Fruit fly (Drosophila melanogaster): Measurements from ENCODE around the gene Pak.
A peak's percentile ranks its signal among the peaks of the same experiment; 100 is the strongest.

The Pak gene

DNA sequence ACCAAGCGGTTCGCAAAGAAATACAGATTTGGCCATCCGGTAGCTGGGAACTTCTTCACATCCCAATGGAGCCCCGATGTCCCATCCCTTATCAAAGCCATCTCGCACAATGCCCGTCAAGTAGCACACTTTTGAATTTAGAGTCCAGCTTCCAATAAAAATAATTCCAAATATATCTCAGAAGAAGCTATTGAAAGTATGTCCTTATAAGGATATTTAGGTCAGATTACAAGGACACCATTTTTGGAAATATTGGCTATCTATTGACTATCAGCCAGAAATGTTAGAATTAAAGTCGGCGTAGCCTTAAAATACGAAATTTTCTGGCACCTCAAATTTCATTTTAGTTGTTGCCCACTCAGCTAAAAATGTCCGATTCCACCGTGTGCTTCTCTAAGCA lies 8.0 kb upstream of the Pak start, which contains the start of gene CG10298:
Gene CG10298, plus strand, starts transcription at position 301 of the 400 bp plus-strand sequence.
- TF ChIP-seq Myc (optimal IDR thresholded peaks at IDR 0.05) (no peak), ttk (optimal IDR thresholded peaks at IDR 0.05) (no peak), insv (optimal IDR thresholded peaks at IDR 0.05) (no peak), h (optimal IDR thresholded peaks at IDR 0.05) (no peak), Sin3A (optimal IDR thresholded peaks at IDR 0.05) (no peak), psq (optimal IDR thresholded peaks at IDR 0.05) (no peak)

DNA sequence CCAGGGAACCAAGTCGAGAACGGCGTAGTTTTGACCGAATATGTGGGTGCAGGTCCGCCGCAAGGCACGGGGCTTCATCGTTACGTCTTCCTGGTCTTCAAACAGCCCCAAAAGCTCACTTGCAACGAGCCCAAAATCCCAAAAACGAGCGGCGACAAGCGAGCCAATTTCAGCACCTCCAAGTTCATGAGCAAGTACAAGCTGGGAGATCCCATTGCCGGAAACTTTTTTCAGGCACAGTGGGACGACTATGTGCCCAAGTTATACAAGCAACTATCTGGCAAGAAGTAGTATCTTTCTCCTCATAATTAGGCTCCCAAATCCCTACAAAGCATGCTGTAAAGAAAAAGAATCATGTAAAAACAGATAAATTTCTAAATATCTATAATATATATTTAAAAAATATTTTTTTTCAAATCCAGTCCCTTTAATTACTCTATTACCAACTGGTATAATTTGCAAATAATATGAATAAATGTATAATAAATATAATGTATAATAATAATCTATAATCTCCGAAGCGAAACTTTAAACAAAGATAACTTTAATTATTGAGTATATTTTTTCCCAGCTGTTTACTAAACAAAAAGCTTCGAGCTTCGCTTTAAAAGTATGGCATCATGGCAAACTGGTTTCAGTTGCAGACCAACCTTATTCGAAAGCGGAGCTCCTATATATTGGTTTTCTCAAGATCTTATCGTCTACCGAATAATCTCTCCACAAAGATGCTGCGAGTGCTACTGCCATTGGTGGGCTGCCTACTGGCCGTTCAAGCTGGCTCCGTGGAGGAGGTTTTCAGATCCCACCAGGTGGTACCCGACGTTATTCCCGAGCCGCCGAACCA lies 7.1 kb upstream of the Pak start, which contains the start of gene CG17919:
Gene CG17919, plus strand, starts transcription at position 634 of the 844 bp plus-strand sequence.
- no peak for TF ChIP-seq ttk (optimal IDR thresholded peaks at IDR 0.05)
- no peak for TF ChIP-seq insv (optimal IDR thresholded peaks at IDR 0.05)
- no peak for TF ChIP-seq h (optimal IDR thresholded peaks at IDR 0.05)
- TF ChIP-seq Myc (optimal IDR thresholded peaks at IDR 0.05), result no peak
- TF ChIP-seq psq (optimal IDR thresholded peaks at IDR 0.05), result no peak
- TF ChIP-seq Sin3A (optimal IDR thresholded peaks at IDR 0.05), result no peak

DNA sequence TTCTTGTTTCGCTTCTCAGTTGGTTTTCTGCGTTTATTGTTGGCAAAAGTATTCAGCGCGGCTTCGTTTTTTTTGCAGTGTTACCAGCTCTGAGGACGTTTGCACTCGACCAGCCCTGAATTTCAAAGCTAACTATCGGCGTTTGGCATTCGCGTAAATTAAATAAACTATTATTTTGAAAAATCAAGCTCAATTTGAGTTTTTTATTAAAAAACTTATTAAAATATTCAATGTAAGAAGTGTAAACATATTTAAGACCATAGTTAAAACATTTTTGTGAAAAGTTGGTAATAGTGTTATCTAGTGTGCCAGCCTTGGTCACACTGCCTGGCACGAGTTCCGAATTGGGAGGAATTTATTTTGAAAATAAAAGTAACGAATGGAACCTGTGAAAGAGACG lies 4.9 kb upstream of the Pak start, which contains the start of the genes SmD2 and CG18048:
Gene SmD2, minus strand, starts transcription at position 98 of the 400 bp plus-strand sequence.
Gene CG18048, plus strand, starts transcription at position 298 of the 400 bp plus-strand sequence.
- TF ChIP-seq insv (optimal IDR thresholded peaks at IDR 0.05), result no peak
- no peak for TF ChIP-seq ttk (optimal IDR thresholded peaks at IDR 0.05)
- no peak for TF ChIP-seq Myc (optimal IDR thresholded peaks at IDR 0.05)
- no peak for TF ChIP-seq h (optimal IDR thresholded peaks at IDR 0.05)
- no peak for TF ChIP-seq psq (optimal IDR thresholded peaks at IDR 0.05)
- no peak for TF ChIP-seq Sin3A (optimal IDR thresholded peaks at IDR 0.05)

DNA sequence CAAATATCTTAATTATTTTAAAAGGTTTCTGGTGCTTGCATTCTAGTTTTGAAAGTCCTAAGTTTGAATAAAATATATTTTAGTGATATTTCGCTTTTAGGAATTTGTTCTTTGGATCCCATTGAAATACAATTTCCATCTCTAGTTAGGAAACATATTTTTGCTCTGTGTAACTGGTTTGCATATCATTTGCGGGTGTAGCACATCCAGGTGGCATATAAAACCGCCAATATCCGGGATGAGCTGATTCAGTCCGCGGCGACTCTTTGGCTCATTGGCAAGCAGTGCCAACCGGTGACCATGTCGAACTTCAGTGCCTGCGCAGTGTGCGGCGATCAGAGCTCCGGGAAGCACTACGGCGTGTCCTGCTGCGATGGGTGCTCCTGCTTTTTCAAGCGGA lies 1.8 kb upstream of the Pak start, which contains the start of gene Hr83:
Gene Hr83, plus strand, starts transcription at position 301 of the 400 bp plus-strand sequence.
- TF ChIP-seq Sin3A (optimal IDR thresholded peaks at IDR 0.05), result no peak
- no peak for TF ChIP-seq Myc (optimal IDR thresholded peaks at IDR 0.05)
- no peak for TF ChIP-seq h (optimal IDR thresholded peaks at IDR 0.05)
- no peak for TF ChIP-seq psq (optimal IDR thresholded peaks at IDR 0.05)
- no peak for TF ChIP-seq insv (optimal IDR thresholded peaks at IDR 0.05)
- no peak for TF ChIP-seq ttk (optimal IDR thresholded peaks at IDR 0.05)

DNA sequence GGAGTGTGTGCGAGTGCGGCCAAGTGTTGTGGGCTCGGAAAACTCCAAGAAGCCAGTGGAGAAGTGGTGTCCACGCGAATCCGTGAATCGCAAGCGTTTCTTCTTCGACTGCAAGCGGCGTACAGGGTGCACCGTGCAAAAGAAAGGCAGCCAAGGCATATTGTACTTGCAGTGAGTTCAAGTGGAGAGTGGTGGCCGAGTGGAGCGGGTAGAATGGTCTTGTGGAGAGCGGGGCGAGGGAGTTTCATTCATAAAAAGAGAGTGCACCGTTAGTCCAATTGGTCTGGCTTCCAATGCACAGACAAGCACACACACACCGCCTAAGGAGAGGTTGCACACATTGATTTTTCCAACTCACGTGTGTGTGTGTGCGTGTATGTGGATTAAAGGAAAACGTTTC lies 485 bp downstream of the Pak start:
- TF ChIP-seq Myc (optimal IDR thresholded peaks at IDR 0.05) (no peak), psq (optimal IDR thresholded peaks at IDR 0.05) (no peak), Sin3A (optimal IDR thresholded peaks at IDR 0.05) (no peak), h (optimal IDR thresholded peaks at IDR 0.05) (no peak), insv (optimal IDR thresholded peaks at IDR 0.05) (no peak), ttk (optimal IDR thresholded peaks at IDR 0.05) (no peak)

DNA sequence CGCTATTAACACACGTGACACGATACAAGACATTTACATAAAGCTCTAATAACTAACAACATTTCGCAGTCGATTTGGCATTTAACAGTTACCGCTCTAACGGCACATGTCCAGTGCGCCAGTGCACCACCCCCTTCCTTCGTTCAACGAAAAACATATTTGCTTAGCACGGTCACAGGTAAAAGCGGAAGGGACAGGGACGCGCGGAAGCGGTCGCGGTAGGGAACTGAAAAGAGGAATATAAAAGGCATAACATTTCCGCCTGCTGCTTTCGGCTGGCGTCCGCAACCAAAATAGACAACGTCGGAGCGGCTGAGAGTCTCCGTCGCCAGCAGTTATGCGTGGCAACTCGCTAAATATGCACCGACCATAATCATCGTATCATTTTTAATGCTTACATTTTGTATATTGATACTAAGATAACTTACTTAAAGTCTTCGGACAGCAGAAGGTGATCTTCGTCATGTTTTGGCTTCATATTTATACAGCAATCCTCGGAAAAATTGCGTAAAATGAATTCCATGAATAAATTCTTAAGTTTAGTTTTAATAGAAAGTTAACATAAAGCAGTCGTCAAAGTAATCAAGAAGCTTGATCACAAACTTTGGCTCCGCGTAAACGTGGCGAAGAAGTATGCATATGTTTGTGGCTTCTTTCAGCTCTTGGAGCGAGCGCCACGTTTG lies 1.1 kb downstream of the Pak start:
- TF ChIP-seq ttk (optimal IDR thresholded peaks at IDR 0.05), result no peak
- no peak for TF ChIP-seq Sin3A (optimal IDR thresholded peaks at IDR 0.05)
- TF ChIP-seq Myc (optimal IDR thresholded peaks at IDR 0.05), result no peak
- no peak for TF ChIP-seq h (optimal IDR thresholded peaks at IDR 0.05)
- no peak for TF ChIP-seq psq (optimal IDR thresholded peaks at IDR 0.05)
- TF ChIP-seq insv (optimal IDR thresholded peaks at IDR 0.05), result no peak

DNA sequence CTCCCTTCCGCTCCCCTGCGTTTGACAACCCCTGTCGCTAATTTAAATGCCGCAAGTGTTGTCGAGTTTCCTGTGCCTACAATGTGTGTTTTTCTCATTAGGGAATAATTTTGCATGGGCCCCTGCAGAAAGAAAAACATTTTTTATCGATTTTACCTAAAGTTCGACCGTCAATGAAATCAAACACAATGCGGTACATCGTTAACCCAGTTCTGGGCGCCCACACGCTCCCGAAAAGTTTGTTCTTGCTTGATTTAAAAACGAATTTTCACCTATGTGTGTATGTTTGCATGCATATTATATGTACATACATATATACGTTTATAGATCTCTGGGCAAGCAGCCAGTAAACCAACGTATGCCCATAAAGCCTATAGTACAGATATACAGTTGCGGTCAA lies 1.7 kb downstream of the Pak start:
- TF ChIP-seq Sin3A (optimal IDR thresholded peaks at IDR 0.05) (no peak), Myc (optimal IDR thresholded peaks at IDR 0.05) (no peak), psq (optimal IDR thresholded peaks at IDR 0.05) (no peak), insv (optimal IDR thresholded peaks at IDR 0.05) (no peak), h (optimal IDR thresholded peaks at IDR 0.05) (no peak), ttk (optimal IDR thresholded peaks at IDR 0.05) (no peak)

DNA sequence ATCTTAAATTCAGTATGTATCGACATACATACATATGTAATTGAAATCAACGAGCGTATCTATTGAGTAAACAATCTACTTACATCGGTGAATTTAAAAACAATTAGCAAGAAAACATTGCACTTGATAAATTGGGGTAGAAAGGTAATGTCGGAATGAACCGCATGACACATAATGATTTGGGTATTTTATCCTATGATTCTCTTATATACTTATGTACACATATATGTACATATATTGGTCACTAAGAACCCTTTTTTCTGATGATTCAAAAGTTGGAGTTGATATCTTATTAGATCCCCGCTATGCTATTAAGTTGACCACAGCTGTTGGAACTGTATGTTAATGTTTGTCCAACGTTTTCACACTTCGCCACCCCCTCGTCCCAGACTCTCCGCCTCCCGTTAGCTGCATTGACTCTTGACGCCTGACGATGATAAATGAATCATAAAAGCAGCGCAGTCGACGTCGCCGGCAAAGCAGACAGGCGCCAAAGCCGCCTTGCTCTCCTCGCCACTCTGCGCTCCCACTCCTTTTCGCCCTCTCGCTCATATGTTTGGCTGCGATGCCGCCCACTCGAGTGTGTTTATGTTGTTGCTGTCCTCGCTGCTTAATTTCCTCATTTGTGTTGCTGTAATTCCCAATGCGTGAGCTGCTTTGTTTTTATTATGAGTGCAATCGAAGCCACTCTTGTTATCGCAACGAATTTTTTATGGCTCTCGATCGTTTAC lies 2.4 kb downstream of the Pak start:
- no peak for TF ChIP-seq ttk (optimal IDR thresholded peaks at IDR 0.05)
- no peak for TF ChIP-seq Myc (optimal IDR thresholded peaks at IDR 0.05)
- no peak for TF ChIP-seq h (optimal IDR thresholded peaks at IDR 0.05)
- TF ChIP-seq insv (optimal IDR thresholded peaks at IDR 0.05), result no peak
- TF ChIP-seq Sin3A (optimal IDR thresholded peaks at IDR 0.05), result no peak
- TF ChIP-seq psq (optimal IDR thresholded peaks at IDR 0.05), result no peak

DNA sequence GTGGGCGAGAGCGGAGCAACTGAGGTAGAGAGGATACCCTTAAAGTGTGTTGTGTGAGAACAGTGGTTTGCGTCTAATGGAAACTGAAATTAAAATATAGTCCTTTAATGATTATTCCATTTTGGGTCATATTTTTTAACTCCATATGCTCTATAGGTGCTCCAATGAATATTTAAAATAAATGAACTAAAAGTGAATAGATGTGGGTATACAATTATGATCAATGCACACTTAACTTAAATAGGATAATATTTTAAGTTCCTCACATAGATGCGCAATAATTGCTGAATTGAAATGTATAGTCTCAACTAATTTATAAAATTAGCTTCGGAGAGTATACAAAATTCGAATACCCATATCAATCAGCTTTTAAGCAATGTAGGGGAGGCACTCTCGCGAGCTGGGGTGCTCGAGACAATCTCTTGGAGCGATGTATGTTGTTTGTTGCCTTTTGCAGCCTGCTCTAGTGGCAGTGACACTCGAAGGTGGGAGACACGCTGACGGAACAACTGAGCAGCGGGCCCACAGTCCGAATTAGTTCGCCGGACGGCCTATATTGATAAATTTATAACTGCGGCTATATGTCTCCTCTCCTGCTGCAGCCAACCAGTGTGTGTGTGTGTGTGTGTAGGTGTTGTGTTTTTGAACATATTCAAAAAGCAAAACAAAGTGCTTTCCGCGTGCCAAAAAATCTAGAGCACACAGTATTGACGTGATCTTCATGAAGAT lies 3.1 kb downstream of the Pak start:
- TF ChIP-seq h (optimal IDR thresholded peaks at IDR 0.05) (no peak), insv (optimal IDR thresholded peaks at IDR 0.05) (no peak), ttk (optimal IDR thresholded peaks at IDR 0.05) (no peak), psq (optimal IDR thresholded peaks at IDR 0.05) (no peak)

DNA sequence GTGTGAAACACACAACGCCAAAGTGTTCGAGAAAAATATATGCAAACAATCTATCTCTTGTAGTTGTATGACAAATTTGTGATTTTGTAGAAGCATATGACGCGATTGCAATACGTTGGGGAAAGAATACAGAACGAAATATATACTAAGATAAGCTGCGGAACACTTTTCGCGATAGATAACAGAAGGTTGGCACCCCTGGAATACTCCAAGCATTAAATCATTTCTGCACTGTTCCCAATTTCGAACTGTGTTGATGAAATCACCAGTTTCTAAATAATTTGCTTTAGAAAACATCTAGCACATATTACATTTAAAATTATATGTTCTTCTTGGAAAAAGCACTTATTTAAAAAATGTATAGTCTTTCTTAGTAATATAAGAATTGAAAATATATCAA lies 3.7 kb downstream of the Pak start:
- TF ChIP-seq insv (optimal IDR thresholded peaks at IDR 0.05) (no peak), Myc (optimal IDR thresholded peaks at IDR 0.05) (no peak), h (optimal IDR thresholded peaks at IDR 0.05) (no peak), psq (optimal IDR thresholded peaks at IDR 0.05) (no peak), Sin3A (optimal IDR thresholded peaks at IDR 0.05) (no peak), ttk (optimal IDR thresholded peaks at IDR 0.05) (no peak)

DNA sequence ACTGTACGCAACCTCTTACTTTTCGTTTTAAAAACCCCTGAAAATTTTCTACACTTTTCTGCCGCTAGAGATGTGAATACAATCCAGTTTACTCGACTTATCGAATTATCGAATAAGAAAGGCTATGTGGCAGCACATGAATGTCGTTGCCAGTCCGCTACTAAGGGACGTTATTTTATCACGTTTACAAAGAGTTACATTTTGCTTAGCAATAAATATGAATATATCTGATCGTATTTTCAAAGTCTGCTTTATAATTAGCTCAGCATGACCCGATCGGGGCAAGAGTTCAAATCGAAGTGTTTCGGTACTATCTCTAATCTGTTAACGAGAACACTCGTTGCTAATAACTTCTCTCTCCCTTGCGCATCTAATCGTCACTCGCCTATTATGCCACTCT lies 17.4 kb downstream of the Pak start, which contains the start of gene CG42724:
Gene CG42724, minus strand, starts transcription at position 189 of the 400 bp plus-strand sequence.
- TF ChIP-seq Myc (optimal IDR thresholded peaks at IDR 0.05) (no peak), psq (optimal IDR thresholded peaks at IDR 0.05) (peak; percentile 18)

Data from Kc167 (cell line).